Fruit fly (Drosophila melanogaster): ENCODE results near the gene Spn77Ba.

Gene Spn77Ba

DNA sequence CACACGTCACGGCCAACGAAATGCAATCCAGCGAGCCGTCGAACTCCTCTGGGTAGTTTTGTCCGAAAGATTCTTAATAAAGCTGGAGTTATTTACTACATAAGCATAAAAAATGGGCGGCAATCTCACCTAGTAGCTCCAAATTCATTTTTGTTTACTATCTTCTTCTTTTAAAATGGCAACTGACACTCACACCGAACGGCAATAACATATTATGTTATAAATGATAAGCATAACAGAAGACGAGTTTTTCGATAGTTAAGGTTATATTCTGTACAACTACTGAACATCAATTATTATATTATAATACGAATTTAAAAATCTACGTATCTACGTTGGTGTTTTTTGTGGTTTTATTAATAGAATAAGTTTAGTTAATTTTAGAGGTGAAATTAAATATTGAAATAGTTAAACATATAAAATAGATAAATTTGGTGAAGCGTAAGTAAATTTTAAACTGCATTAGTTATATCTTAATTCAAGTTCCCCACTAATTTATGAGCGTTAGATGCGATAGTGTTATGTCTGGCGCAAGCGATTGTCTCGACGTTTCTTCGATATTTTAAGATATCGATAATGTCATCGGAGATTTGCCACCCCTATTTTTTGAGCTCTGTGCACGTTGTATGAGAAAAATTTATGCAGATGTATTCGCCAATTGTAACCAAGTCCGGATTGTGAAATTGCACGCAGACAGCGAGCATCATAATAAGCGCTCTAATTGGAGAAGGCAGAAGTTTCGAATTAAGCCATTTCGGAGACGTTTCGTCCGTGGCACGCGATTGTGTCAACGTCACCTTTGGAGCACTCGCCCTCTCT lies 31.0 kb downstream of the Spn77Ba start, which contains the start of the genes Rbbp5 and eRF1 (continued):
- TF ChIP-seq CG8632 (GFP tag; optimal IDR thresholded peaks at IDR 0.05) (peak; percentile 45), CG4318 (GFP tag; optimal IDR thresholded peaks at IDR 0.05) (no peak), Blimp-1 (GFP tag; optimal IDR thresholded peaks at IDR 0.05) (no peak), CG8319 (GFP tag; optimal IDR thresholded peaks at IDR 0.05) (peak; percentile 36), Eip78C (GFP tag) (peak; percentile 70), Eip93F (GFP tag; optimal IDR thresholded peaks at IDR 0.05) (peak; percentile 24), achi (GFP tag; optimal IDR thresholded peaks at IDR 0.05) (peak; percentile 58), Ets96B (tag; optimal IDR thresholded peaks at IDR 0.05) (peak; percentile 53), net (GFP tag; optimal IDR thresholded peaks at IDR 0.05) (peak; percentile 53), acj6 (GFP tag; optimal IDR thresholded peaks at IDR 0.05) (peak; percentile 76)

DNA sequence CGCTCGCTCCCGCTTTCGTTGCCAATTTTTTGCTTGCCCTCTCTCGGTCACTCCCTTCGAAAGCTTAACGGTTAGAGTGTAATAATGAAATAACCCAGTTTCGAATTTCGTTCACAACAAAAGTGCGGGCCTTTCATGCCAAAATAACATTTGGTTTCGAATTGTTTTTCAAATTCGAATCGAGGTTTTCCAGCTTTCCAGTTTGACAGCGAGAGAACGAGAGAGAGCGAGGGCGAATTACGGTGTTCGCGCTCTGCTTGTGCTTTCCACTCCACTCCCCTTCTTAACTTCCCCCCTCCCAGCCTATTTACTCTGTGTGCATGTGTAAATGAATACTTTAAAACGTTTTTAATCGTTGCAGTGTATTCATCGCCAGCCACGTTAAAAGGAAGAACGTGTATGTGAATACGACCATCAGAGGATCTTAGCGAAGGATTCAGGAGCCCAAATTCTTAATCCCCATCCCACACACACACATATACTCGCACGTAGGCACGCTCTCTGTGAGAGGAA lies 31.6 kb downstream of the Spn77Ba start:
- TF ChIP-seq dsx (GFP tag; optimal IDR thresholded peaks at IDR 0.05; ENCODE audit: poor library complexity, severe bottlenecking) (no peak), pdm3 (GFP tag; optimal IDR thresholded peaks at IDR 0.05) (no peak), Met (GFP tag; optimal IDR thresholded peaks at IDR 0.05) (no peak), Sox15 (GFP tag; optimal IDR thresholded peaks at IDR 0.05) (no peak), Eip78C (GFP tag) (peak; percentile 35), Ets96B (tag; optimal IDR thresholded peaks at IDR 0.05) (no peak), CG6792 (GFP tag; optimal IDR thresholded peaks at IDR 0.05) (no peak)

DNA sequence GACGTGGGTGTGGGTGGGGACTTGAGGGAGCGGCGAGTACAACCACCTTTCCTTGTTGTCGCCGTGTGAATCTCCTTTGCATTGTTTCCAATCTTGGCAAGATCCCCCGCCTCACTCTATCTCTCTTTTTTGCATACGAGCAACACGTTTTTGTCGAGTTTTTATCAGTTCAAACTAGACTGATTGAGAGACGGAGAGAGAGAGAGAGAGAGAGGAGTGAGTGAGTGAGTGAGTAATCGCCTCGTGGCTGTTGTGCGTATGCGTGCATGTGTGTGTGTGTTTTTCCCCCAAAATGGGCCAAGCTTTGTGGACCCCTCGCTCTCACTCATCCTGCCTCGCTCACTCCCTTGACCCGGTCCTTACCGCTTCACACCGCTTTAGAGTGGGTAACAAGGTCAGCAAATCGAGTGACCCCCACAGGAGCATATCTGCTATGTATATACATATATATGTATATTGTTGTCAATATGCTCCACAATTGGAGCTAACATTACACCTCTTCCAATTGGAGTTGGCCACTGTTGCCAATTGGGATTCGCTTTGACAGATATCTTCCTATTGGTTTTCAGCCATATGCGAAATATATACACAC lies 32.4 kb downstream of the Spn77Ba start:
- TF ChIP-seq dac (GFP tag; optimal IDR thresholded peaks at IDR 0.05), result no peak
- no peak for TF ChIP-seq cyc (GFP tag; optimal IDR thresholded peaks at IDR 0.05)
- peak; percentile 25 for TF ChIP-seq vri (GFP tag; optimal IDR thresholded peaks at IDR 0.05)
- TF ChIP-seq Sox14 (GFP tag; optimal IDR thresholded peaks at IDR 0.05), result peak; percentile 87
- TF ChIP-seq svp (GFP tag), result peak; percentile 89
- peak; percentile 22; the same call in 1 of the 2 replicates for TF ChIP-seq CG15336 (GFP tag; IDR thresholded peaks at IDR 0.05)
- TF ChIP-seq Eip78C (GFP tag), result peak; percentile 73
- TF ChIP-seq Eip75B (GFP tag; optimal IDR thresholded peaks at IDR 0.05), result peak; percentile 13
- TF ChIP-seq CG8119 (GFP tag; IDR thresholded peaks at IDR 0.05), result 0 out of 3 replicates have a peak, but pooled peaks have one; percentile 32
- TF ChIP-seq achi (GFP tag; optimal IDR thresholded peaks at IDR 0.05), result no peak
- TF ChIP-seq CG1621 (tag; optimal IDR thresholded peaks at IDR 0.05), result no peak

DNA sequence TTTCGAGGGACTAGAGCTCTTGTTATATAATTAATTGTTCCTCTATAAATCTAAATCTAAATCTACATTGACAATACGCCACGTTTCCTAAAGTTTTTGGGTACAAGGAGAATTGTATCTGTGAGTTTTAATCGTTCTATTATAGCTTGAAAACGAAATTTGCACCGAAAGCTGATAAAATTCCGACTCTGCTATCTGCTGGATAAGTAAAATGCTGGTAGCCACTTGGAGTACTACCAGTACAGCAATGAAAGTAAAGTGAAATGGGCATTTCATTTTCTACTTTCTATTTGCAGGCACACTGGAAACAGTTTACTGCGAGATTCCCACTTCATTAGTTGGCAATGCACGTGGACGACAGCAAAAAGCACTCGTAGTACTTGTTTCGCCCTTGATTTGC lies 36.2 kb downstream of the Spn77Ba start, which contains the start of gene CG5618:
TSS of gene CG5618 (plus strand) at position 301 of the 400 bp plus-strand sequence.
- TF ChIP-seq CG10669 (GFP tag; optimal IDR thresholded peaks at IDR 0.05) (no peak), Ets96B (tag; optimal IDR thresholded peaks at IDR 0.05) (no peak), eg (GFP tag; IDR thresholded peaks at IDR 0.05) (no peak), spab (GFP tag; optimal IDR thresholded peaks at IDR 0.05) (no peak), CG32006 (GFP tag; optimal IDR thresholded peaks at IDR 0.05) (no peak), fd59A (GFP tag; optimal IDR thresholded peaks at IDR 0.05) (no peak), CG10631 (GFP tag; optimal IDR thresholded peaks at IDR 0.05) (no peak), Lpt (GFP tag; optimal IDR thresholded peaks at IDR 0.05) (no peak), CG15336 (GFP tag; IDR thresholded peaks at IDR 0.05) (no peak), Eip93F (GFP tag; optimal IDR thresholded peaks at IDR 0.05) (no peak), Blimp-1 (GFP tag; optimal IDR thresholded peaks at IDR 0.05) (no peak), acj6 (GFP tag; optimal IDR thresholded peaks at IDR 0.05) (no peak), net (GFP tag; optimal IDR thresholded peaks at IDR 0.05) (no peak), CG11762 (GFP tag; optimal IDR thresholded peaks at IDR 0.05; ENCODE audit: insufficient read depth) (no peak), CG6163 (GFP tag; IDR thresholded peaks at IDR 0.05) (no peak), Hr39 (GFP tag; optimal IDR thresholded peaks at IDR 0.05) (no peak)

All from whole organism, prepupa.